Worm (Caenorhabditis elegans) whole organism, L1 larva: ENCODE data around the gene rol-8.

Experiments
- C16A3.4 ChIP-seq: fragments of 150-350 bp; optimal IDR thresholded peaks from 2 replicates; lab custom pipeline; 2014; ENCODE audit warnings: missing biosample characterization, missing genetic modification characterization
- F16B12.6 ChIP-seq: fragments of 150-350 bp; optimal IDR thresholded peaks from 2 replicates; lab custom pipeline; 2014; ENCODE audit warnings: missing biosample characterization, missing genetic modification characterization
- aha-1 ChIP-seq: fragments of 150-350 bp; optimal IDR thresholded peaks from 2 replicates; lab custom pipeline; 2014; ENCODE audit warnings: missing biosample characterization, missing genetic modification characterization
- aly-2 ChIP-seq: fragments of 150-350 bp; optimal IDR thresholded peaks from 2 replicates; lab custom pipeline; 2014; ENCODE audit warnings: missing biosample characterization, missing genetic modification characterization
- blmp-1 ChIP-seq: fragments of 150-350 bp; optimal IDR thresholded peaks from 2 replicates; lab custom pipeline; 2014; ENCODE audit warnings: missing biosample characterization, missing genetic modification characterization
- ceh-90 ChIP-seq: sonication (generic microtip); optimal IDR thresholded peaks from 2 replicates; lab custom pipeline; 2016; ENCODE audit warnings: missing genetic modification characterization, missing compliant biosample characterization
- ces-1 ChIP-seq: fragments of 150-350 bp; optimal IDR thresholded peaks from 2 replicates; lab custom pipeline; 2014; ENCODE audit warnings: missing biosample characterization, missing genetic modification reagents, missing genetic modification characterization
- egl-13 ChIP-seq: sonication (generic microtip); optimal IDR thresholded peaks from 2 replicates; lab custom pipeline; 2016; ENCODE audit warnings: missing genotype, missing genetic modification reagents, missing genetic modification characterization, missing compliant biosample characterization
- fkh-10 ChIP-seq: sonication (generic microtip); optimal IDR thresholded peaks from 2 replicates; lab custom pipeline; 2017; ENCODE audit warnings: missing biosample characterization, missing genetic modification reagents, missing genetic modification characterization
- fkh-4 ChIP-seq: sonication (generic microtip); optimal IDR thresholded peaks from 2 replicates; lab custom pipeline; 2016; ENCODE audit warnings: missing compliant biosample characterization, missing genetic modification characterization, borderline replicate concordance
- hpl-2 ChIP-seq: fragments of 150-350 bp; optimal IDR thresholded peaks from 2 replicates; lab custom pipeline; 2014; ENCODE audit warnings: missing biosample characterization, missing genetic modification reagents, missing genetic modification characterization
- jun-1 ChIP-seq: fragments of 150-350 bp; optimal IDR thresholded peaks from 2 replicates; lab custom pipeline; 2014; ENCODE audit warnings: missing biosample characterization, missing genetic modification reagents, missing genetic modification characterization
- lin-13 ChIP-seq: fragments of 150-350 bp; optimal IDR thresholded peaks from 2 replicates; lab custom pipeline; 2014; ENCODE audit warnings: missing biosample characterization, missing genetic modification reagents, missing genetic modification characterization
- lin-14 ChIP-seq: fragments of 200-800 bp; sonication (Bioruptor generic); optimal IDR thresholded peaks from 2 replicates; lab custom pipeline; 2018; ENCODE audit warnings: mild to moderate bottlenecking, missing genetic modification characterization, moderate library complexity, missing compliant biosample characterization
- nhr-47 ChIP-seq: sonication (generic microtip); optimal IDR thresholded peaks from 2 replicates; lab custom pipeline; 2016; ENCODE audit warnings: mild to moderate bottlenecking, missing genetic modification characterization, moderate library complexity, missing compliant biosample characterization
- nhr-76 ChIP-seq: sonication (generic microtip); optimal IDR thresholded peaks from 2 replicates; lab custom pipeline; 2017; ENCODE audit warnings: missing biosample characterization, missing genetic modification characterization
- nhr-84 ChIP-seq: sonication (generic microtip); optimal IDR thresholded peaks from 2 replicates; lab custom pipeline; 2017; ENCODE audit warnings: missing biosample characterization, missing genetic modification characterization
- pag-3 ChIP-seq: sonication (generic microtip); optimal IDR thresholded peaks from 2 replicates; lab custom pipeline; 2017; ENCODE audit warnings: missing genetic modification characterization, mild to moderate bottlenecking, missing compliant biosample characterization, antibody characterized with exemption, borderline replicate concordance; ENCODE audit not compliant: insufficient read depth
- pax-3 ChIP-seq: fragments of 200-800 bp; sonication (Bioruptor generic); optimal IDR thresholded peaks from 2 replicates; lab custom pipeline; 2018; ENCODE audit warnings: mild to moderate bottlenecking, missing genetic modification characterization, moderate library complexity, missing compliant biosample characterization
- snpc-4 ChIP-seq: fragments of 150-350 bp; optimal IDR thresholded peaks from 2 replicates; lab custom pipeline; 2014; ENCODE audit warnings: missing biosample characterization, missing genetic modification characterization
- sup-37 ChIP-seq: fragments of 200-800 bp; sonication (Bioruptor generic); optimal IDR thresholded peaks from 2 replicates; lab custom pipeline; 2018; ENCODE audit warnings: mild to moderate bottlenecking, missing genetic modification characterization, missing compliant biosample characterization
- unc-62 ChIP-seq: fragments of 150-350 bp; optimal IDR thresholded peaks from 2 replicates; lab custom pipeline; 2014; ENCODE audit warnings: missing biosample characterization, missing genetic modification reagents, missing genetic modification characterization
- vab-15 ChIP-seq: sonication (generic microtip); optimal IDR thresholded peaks from 2 replicates; lab custom pipeline; 2017; ENCODE audit warnings: missing genotype, mild to moderate bottlenecking, missing genetic modification characterization, missing compliant biosample characterization
- zip-4 ChIP-seq: fragments of 200-800 bp; sonication (Bioruptor generic); optimal IDR thresholded peaks from 2 replicates; lab custom pipeline; 2018; ENCODE audit warnings: mild to moderate bottlenecking, missing genetic modification characterization, moderate library complexity, missing compliant biosample characterization

Gene rol-8

DNA sequence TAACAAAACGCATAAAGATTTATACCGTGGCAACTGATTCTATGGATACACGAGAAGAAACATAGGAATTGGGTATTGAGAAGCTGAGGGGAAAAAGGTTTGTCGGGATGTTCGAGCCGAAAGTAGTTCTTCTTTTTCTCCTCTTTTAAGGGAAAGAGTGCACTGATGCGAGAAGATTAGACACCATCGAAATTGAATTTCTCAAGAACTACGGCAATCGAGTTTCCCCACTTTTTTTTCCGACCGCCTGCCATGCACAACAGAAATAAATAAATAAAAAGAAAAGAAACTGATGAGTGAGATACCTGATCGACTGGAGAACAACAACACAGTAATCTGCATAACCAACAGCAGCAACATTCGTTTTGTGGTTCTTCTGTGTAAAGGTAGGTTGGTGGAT, 50.4 kb downstream of the rol-8 start:
- TF ChIP-seq lin-14 (GFP tag; lab: Kevin White, UChicago) (peak; percentile 65), fkh-10 (GFP tag; lab: Kevin White, UChicago) (peak; percentile 94), unc-62 (GFP tag; lab: Kevin White, UChicago) (no peak), ces-1 (GFP tag; lab: Kevin White, UChicago) (peak; percentile 35), pag-3 (tag; lab: Kevin White, UChicago) (no peak), sup-37 (GFP tag; lab: Kevin White, UChicago) (no peak)

ce11 chrII:7594812-7595211, 50.9 kb downstream of the rol-8 start, which contains the start of gene syd-1:
syd-1 (minus strand) TSS chrII:7594912.
- TF ChIP-seq snpc-4 (tag; lab: Kevin White, UChicago) (no peak), aha-1 (tag; lab: Kevin White, UChicago) (no peak), jun-1 (tag; lab: Kevin White, UChicago) (no peak), aly-2 (tag; lab: Kevin White, UChicago) (no peak), lin-13 (no peak), nhr-47 (tag; lab: Kevin White, UChicago) (no peak), C16A3.4 (tag; lab: Kevin White, UChicago) (no peak), nhr-76 (tag; lab: Kevin White, UChicago) (no peak), vab-15 (tag; lab: Kevin White, UChicago) (no peak), blmp-1 (tag; lab: Kevin White, UChicago) (no peak), pax-3 (no peak), egl-13 (tag; lab: Kevin White, UChicago) (no peak), ceh-90 (tag; lab: Kevin White, UChicago) (no peak), lin-14 (GFP tag; lab: Kevin White, UChicago) (no peak), zip-4 (GFP tag; lab: Kevin White, UChicago) (no peak), fkh-4 (no peak), F16B12.6 (tag; lab: Kevin White, UChicago) (no peak), nhr-84 (tag; lab: Kevin White, UChicago) (no peak), hpl-2 (GFP tag; lab: Kevin White, UChicago) (no peak), fkh-10 (GFP tag; lab: Kevin White, UChicago) (no peak)
